Worm (Caenorhabditis elegans): ENCODE results near the gene dcap-1.

DNA sequence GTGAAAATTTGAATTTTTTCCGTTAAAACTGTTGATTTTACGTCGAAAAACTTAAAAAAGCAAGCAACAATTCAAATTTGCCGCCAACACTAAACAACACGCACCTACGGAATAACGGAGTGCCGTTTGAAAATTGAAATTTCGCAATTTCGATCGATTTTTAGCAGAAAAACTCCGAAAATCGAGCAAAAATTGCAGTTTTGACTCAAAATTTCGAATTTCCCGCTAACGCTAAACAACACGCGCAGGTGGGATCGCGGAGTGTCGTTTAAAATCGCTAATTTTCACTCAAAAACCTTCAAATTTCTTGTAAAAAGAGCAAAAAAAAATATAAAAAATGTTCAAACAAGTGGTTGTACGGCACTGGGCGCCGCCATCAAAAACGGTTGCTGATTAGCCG is 3.9 kb upstream of the dcap-1 start:
- no peak for TF ChIP-seq cog-1 (tag; optimal IDR thresholded peaks at IDR 0.05)
- no peak for TF ChIP-seq T22C8.4 (GFP tag; IDR thresholded peaks at IDR 0.05)
- no peak for TF ChIP-seq ref-1 (GFP tag; conservative IDR thresholded peaks at IDR 0.05)
- TF ChIP-seq klf-2 (GFP tag; conservative IDR thresholded peaks at IDR 0.05) = no peak
- TF ChIP-seq tab-1 (GFP tag; IDR thresholded peaks at IDR 0.05) = no peak
- no peak for TF ChIP-seq med-1 (GFP tag; optimal IDR thresholded peaks at IDR 0.05; ENCODE audit: insufficient read depth)

Measured in whole organism, midembryonic.